Worm (Caenorhabditis elegans) whole organism, L1 larva: ENCODE data around the gene F17E9.4.

Experiments
- C04F5.9 ChIP-seq: sonication (generic microtip); optimal IDR thresholded peaks from 2 replicates; lab custom pipeline; 2016; ENCODE audit warnings: missing genetic modification characterization, missing compliant biosample characterization
- C16A3.4 ChIP-seq: fragments of 150-350 bp; optimal IDR thresholded peaks from 2 replicates; lab custom pipeline; 2014; ENCODE audit warnings: missing biosample characterization, missing genetic modification characterization
- C34B4.2 ChIP-seq: sonication (generic microtip); optimal IDR thresholded peaks from 2 replicates; lab custom pipeline; 2017; ENCODE audit warnings: mild to moderate bottlenecking, missing genetic modification characterization, missing compliant biosample characterization
- ama-1 ChIP-seq: fragments of 150-350 bp; optimal IDR thresholded peaks from 2 replicates; lab custom pipeline; 2014
- blmp-1 ChIP-seq: fragments of 150-350 bp; optimal IDR thresholded peaks from 2 replicates; lab custom pipeline; 2014; ENCODE audit warnings: missing biosample characterization, missing genetic modification characterization
- ceh-8 ChIP-seq: fragments of 200-800 bp; sonication (Bioruptor generic); optimal IDR thresholded peaks from 2 replicates; lab custom pipeline; 2018; ENCODE audit warnings: mild to moderate bottlenecking, missing genetic modification characterization, moderate library complexity, missing compliant biosample characterization
- ceh-82 ChIP-seq, 3 experiments: fragments of 150-350 bp in 1 of 3; sonication (generic microtip) in 2 of 3; optimal IDR thresholded peaks; 2 replicates each; lab custom pipeline; 2014 to 2017; ENCODE audit warnings: missing biosample characterization in 3 of 3, missing genetic modification characterization in 3 of 3
- dpl-1 ChIP-seq, 3 experiments: fragments of 150-350 bp in 2 of 3; sonication (generic microtip) in 1 of 3; optimal IDR thresholded peaks; 2 replicates each; lab custom pipeline; 2014 to 2017; ENCODE audit warnings: missing biosample characterization in 3 of 3, missing genetic modification characterization in 3 of 3, missing genetic modification reagents in 3 of 3
- efl-1 ChIP-seq, 4 experiments: fragments of 150-350 bp; optimal IDR thresholded peaks in 3 of 4; peaks in 1 of 4; 1 replicate in 1 of 4; 2 replicates in 3 of 4; lab custom pipeline; 2014; ENCODE audit warnings: missing biosample characterization in 2 of 4, missing genetic modification characterization in 2 of 4, missing genetic modification reagents in 2 of 4
- efl-3 ChIP-seq: fragments of 200-800 bp; sonication (Bioruptor generic); optimal IDR thresholded peaks from 2 replicates; lab custom pipeline; 2018; ENCODE audit warnings: mild to moderate bottlenecking, missing genetic modification characterization, missing compliant biosample characterization
- egl-13 ChIP-seq: sonication (generic microtip); optimal IDR thresholded peaks from 2 replicates; lab custom pipeline; 2016; ENCODE audit warnings: missing genotype, missing genetic modification reagents, missing genetic modification characterization, missing compliant biosample characterization
- egl-27 ChIP-seq, 2 experiments: fragments of 150-350 bp in 1 of 2; sonication (generic microtip); optimal IDR thresholded peaks; 3 replicates each; lab custom pipeline; 2017 to 2018; ENCODE audit warnings: missing biosample characterization in 2 of 2, missing genetic modification characterization in 2 of 2, missing genetic modification reagents in 2 of 2
- elt-2 ChIP-seq: sonication (generic microtip); optimal IDR thresholded peaks from 2 replicates; lab custom pipeline; 2016; ENCODE audit warnings: missing genetic modification characterization, mild to moderate bottlenecking, inconsistent platforms, missing compliant biosample characterization, missing genetic modification reagents
- fkh-8 ChIP-seq: sonication (generic microtip); optimal IDR thresholded peaks from 2 replicates; lab custom pipeline; 2016; ENCODE audit warnings: mild to moderate bottlenecking, missing genetic modification characterization, missing compliant biosample characterization
- grh-1 ChIP-seq: fragments of 200-800 bp; sonication (Bioruptor generic); IDR thresholded peaks from 2 replicates; pipeline ENCODE4 v1.3.6; 2022; ENCODE audit warnings: missing genetic modification reagents, missing genetic modification characterization, missing compliant biosample characterization
- hlh-17 ChIP-seq: fragments of 200-800 bp; sonication (Bioruptor generic); optimal IDR thresholded peaks from 2 replicates; lab custom pipeline; 2018; ENCODE audit warnings: missing genetic modification characterization, mild to moderate bottlenecking, missing compliant biosample characterization, moderate library complexity, borderline replicate concordance
- hlh-4 ChIP-seq: sonication (generic microtip); optimal IDR thresholded peaks from 2 replicates; lab custom pipeline; 2016; ENCODE audit warnings: mild to moderate bottlenecking, missing genetic modification characterization, missing compliant biosample characterization
- isw-1 ChIP-seq: fragments of 200-800 bp; sonication (Bioruptor generic); IDR thresholded peaks from 2 replicates; pipeline ENCODE4 v1.3.6; 2022; ENCODE audit warnings: missing genetic modification characterization, missing compliant biosample characterization
- jun-1 ChIP-seq: fragments of 150-350 bp; optimal IDR thresholded peaks from 2 replicates; lab custom pipeline; 2014; ENCODE audit warnings: missing biosample characterization, missing genetic modification reagents, missing genetic modification characterization
- lin-14 ChIP-seq: fragments of 200-800 bp; sonication (Bioruptor generic); optimal IDR thresholded peaks from 2 replicates; lab custom pipeline; 2018; ENCODE audit warnings: mild to moderate bottlenecking, missing genetic modification characterization, moderate library complexity, missing compliant biosample characterization
- lin-15B ChIP-seq: fragments of 150-350 bp; sonication (generic microtip); optimal IDR thresholded peaks from 3 replicates; lab custom pipeline; 2014; ENCODE audit warnings: missing biosample characterization, missing genetic modification characterization
- lin-39 ChIP-seq: fragments of 150-350 bp; optimal IDR thresholded peaks from 2 replicates; lab custom pipeline; 2014; ENCODE audit warnings: missing biosample characterization, missing genetic modification reagents, missing genetic modification characterization
- lir-3 ChIP-seq: sonication (generic microtip); optimal IDR thresholded peaks from 2 replicates; lab custom pipeline; 2016; ENCODE audit warnings: mild to moderate bottlenecking, missing genetic modification characterization, moderate library complexity, missing compliant biosample characterization; ENCODE audit not compliant: poor library complexity
- lsy-2 ChIP-seq, 2 experiments: fragments of 150-350 bp; optimal IDR thresholded peaks; 2 replicates each; lab custom pipeline; 2014; ENCODE audit warnings: missing biosample characterization in 2 of 2, missing genetic modification characterization in 2 of 2
- mep-1 ChIP-seq: fragments of 150-350 bp; optimal IDR thresholded peaks from 2 replicates; lab custom pipeline; 2014; ENCODE audit warnings: missing biosample characterization, missing genetic modification characterization
- nhr-20 ChIP-seq: sonication (generic microtip); optimal IDR thresholded peaks from 2 replicates; lab custom pipeline; 2016; ENCODE audit warnings: mild to moderate bottlenecking, missing genetic modification characterization, missing compliant biosample characterization
- nhr-237 ChIP-seq: fragments of 150-350 bp; optimal IDR thresholded peaks from 2 replicates; lab custom pipeline; 2014; ENCODE audit warnings: missing biosample characterization, missing genetic modification characterization
- nhr-47 ChIP-seq: sonication (generic microtip); optimal IDR thresholded peaks from 2 replicates; lab custom pipeline; 2016; ENCODE audit warnings: mild to moderate bottlenecking, missing genetic modification characterization, moderate library complexity, missing compliant biosample characterization
- nhr-71 ChIP-seq: sonication (generic microtip); optimal IDR thresholded peaks from 2 replicates; lab custom pipeline; 2016; ENCODE audit warnings: mild to moderate bottlenecking, missing genetic modification characterization, moderate library complexity, missing compliant biosample characterization
- nhr-84 ChIP-seq: sonication (generic microtip); optimal IDR thresholded peaks from 2 replicates; lab custom pipeline; 2017; ENCODE audit warnings: missing biosample characterization, missing genetic modification characterization
- nhr-85 ChIP-seq: sonication (generic microtip); peaks from one replicate; lab custom pipeline; 2016; ENCODE audit warnings: missing genetic modification characterization, inconsistent platforms, missing compliant biosample characterization
- nhr-90 ChIP-seq: sonication (generic microtip); optimal IDR thresholded peaks from 2 replicates; lab custom pipeline; 2016; ENCODE audit warnings: mild to moderate bottlenecking, missing genetic modification characterization, missing compliant biosample characterization; ENCODE audit not compliant: poor library complexity
- pag-3 ChIP-seq: sonication (generic microtip); optimal IDR thresholded peaks from 2 replicates; lab custom pipeline; 2017; ENCODE audit warnings: missing genetic modification characterization, mild to moderate bottlenecking, missing compliant biosample characterization, antibody characterized with exemption, borderline replicate concordance; ENCODE audit not compliant: insufficient read depth
- snpc-4 ChIP-seq: fragments of 150-350 bp; optimal IDR thresholded peaks from 2 replicates; lab custom pipeline; 2014; ENCODE audit warnings: missing biosample characterization, missing genetic modification characterization
- unc-130 ChIP-seq: fragments of 150-350 bp; optimal IDR thresholded peaks from 2 replicates; lab custom pipeline; 2017; ENCODE audit warnings: missing biosample characterization, missing genetic modification characterization, inconsistent platforms
- zag-1 ChIP-seq: fragments of 150-350 bp; optimal IDR thresholded peaks from 2 replicates; lab custom pipeline; 2014; ENCODE audit warnings: missing biosample characterization, missing genetic modification characterization
- ztf-4 ChIP-seq: fragments of 150-350 bp; optimal IDR thresholded peaks from 2 replicates; lab custom pipeline; 2014; ENCODE audit warnings: missing biosample characterization, missing genetic modification characterization

The F17E9.4 gene

ce11 chrIV:8325667-8326066 is 22.5 kb upstream of the F17E9.4 start, which contains the start of gene F35H10.3:
F35H10.3 (plus strand) TSS chrIV:8325967.
- TF ChIP-seq elt-2 (tag; lab: Kevin White, UChicago) (no peak), egl-13 (tag; lab: Kevin White, UChicago) (no peak), lin-14 (no peak), lin-15B (tag; lab: Kevin White, UChicago) (no peak), jun-1 (tag; lab: Kevin White, UChicago) (no peak), C34B4.2 (no peak), isw-1 (GFP tag; lab: Robert Waterston, UW) (no peak), efl-1 (optimal IDR thresholded peaks at IDR 0.05; lab: Kevin White, UChicago) (no peak), efl-1 (GFP tag; optimal IDR thresholded peaks at IDR 0.05 in 1 of 2; lab: Kevin White, UChicago) (no peak), ceh-82 (tag; optimal IDR thresholded peaks at IDR 0.05; lab: Kevin White, UChicago) (no peak), C16A3.4 (tag; lab: Kevin White, UChicago) (no peak), unc-130 (tag; lab: Kevin White, UChicago) (no peak), snpc-4 (tag; lab: Kevin White, UChicago) (no peak), C04F5.9 (no peak)

- TF ChIP-seq pag-3 (tag; lab: Kevin White, UChicago) (no peak), dpl-1 (GFP tag; optimal IDR thresholded peaks at IDR 0.05; lab: Kevin White, UChicago) (no peak), lsy-2 (tag; optimal IDR thresholded peaks at IDR 0.05; lab: Kevin White, UChicago) (no peak), nhr-85 (no peak), nhr-237 (tag; lab: Kevin White, UChicago) (no peak), efl-3 (GFP tag; lab: Kevin White, UChicago) (no peak), ama-1 (lab: Kevin White, UChicago) (no peak)
These were observed 19.3 kb upstream of the F17E9.4 start, which contains the start of gene F35H10.2 for ce11 chrIV:8328913-8329312. F35H10.2 (plus strand) TSS chrIV:8329213.

DNA sequence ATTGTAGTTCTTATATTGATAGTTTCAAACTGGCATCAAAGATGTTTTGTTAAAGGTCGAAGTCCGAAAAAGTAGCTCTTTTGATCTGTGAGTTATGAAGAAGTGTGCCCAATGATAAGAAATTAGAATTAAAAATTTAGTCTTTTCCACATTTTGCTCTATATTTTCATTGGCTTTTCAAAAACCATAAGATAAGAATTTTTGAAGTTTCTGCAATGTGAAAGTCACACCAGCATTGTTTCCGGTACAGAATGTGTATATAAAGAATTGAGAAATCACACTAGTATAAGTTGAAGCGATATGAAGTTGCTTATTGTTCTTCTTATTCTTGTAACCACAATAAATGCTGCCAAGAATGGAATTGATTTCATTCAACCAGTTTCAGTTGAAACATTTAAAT is 15.6 kb upstream of the F17E9.4 start, which contains the start of gene lys-10:
Gene lys-10 (plus strand): TSS at position 301 of the 400 bp plus-strand sequence.
- no peak for TF ChIP-seq lin-14
- no peak for TF ChIP-seq pag-3 (tag; lab: Kevin White, UChicago)
- no peak for TF ChIP-seq mep-1 (tag; lab: Kevin White, UChicago)
- no peak for TF ChIP-seq nhr-71 (tag; lab: Kevin White, UChicago)
- no peak for TF ChIP-seq fkh-8
- TF ChIP-seq lir-3 (tag; lab: Kevin White, UChicago): no peak
- TF ChIP-seq hlh-17 (GFP tag; lab: Kevin White, UChicago): no peak
- TF ChIP-seq nhr-237 (tag; lab: Kevin White, UChicago): no peak
- TF ChIP-seq nhr-20 (tag; lab: Kevin White, UChicago): no peak
- TF ChIP-seq jun-1 (tag; lab: Kevin White, UChicago): no peak
- no peak for TF ChIP-seq nhr-84 (tag; lab: Kevin White, UChicago)
- TF ChIP-seq unc-130 (tag; lab: Kevin White, UChicago): no peak

DNA sequence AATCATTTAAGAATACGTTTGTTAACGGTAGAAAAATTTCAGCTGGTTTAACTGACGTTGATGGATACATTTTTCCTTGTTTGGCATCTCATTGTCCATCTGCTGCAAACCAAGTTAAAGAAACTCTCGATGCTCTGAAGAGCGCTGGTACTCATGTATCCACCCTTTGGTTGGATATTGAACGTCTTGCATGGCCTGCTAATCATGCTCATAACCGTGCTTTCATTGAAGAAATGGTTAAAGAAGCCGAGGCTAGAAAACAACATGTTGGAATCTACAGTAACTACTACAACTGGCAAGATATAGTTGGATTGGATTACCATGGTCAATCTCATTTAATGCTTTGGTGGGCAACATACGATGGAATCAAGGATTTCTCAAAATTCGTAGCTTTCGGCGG is 15.1 kb upstream of the F17E9.4 start:
- no peak for TF ChIP-seq nhr-90
- no peak for TF ChIP-seq efl-1 (optimal IDR thresholded peaks at IDR 0.05; lab: Kevin White, UChicago)
- peak in 1 of 2 experiments; percentile 6 for TF ChIP-seq efl-1 (GFP tag; optimal IDR thresholded peaks at IDR 0.05 in 1 of 2; lab: Kevin White, UChicago)
- TF ChIP-seq ceh-8 (GFP tag; lab: Kevin White, UChicago): no peak

- TF ChIP-seq ztf-4 (tag; lab: Kevin White, UChicago): no peak
- TF ChIP-seq lin-14: no peak
- TF ChIP-seq isw-1 (GFP tag; lab: Robert Waterston, UW): no peak
- no peak for TF ChIP-seq grh-1 (GFP tag; lab: Robert Waterston, UW)
- no peak for TF ChIP-seq lin-39 (tag; lab: Kevin White, UChicago)
- TF ChIP-seq hlh-4: no peak
- no peak for TF ChIP-seq egl-27 (tag; optimal IDR thresholded peaks at IDR 0.05; lab: Kevin White, UChicago)
- no peak for TF ChIP-seq fkh-8
- no peak for TF ChIP-seq jun-1 (tag; lab: Kevin White, UChicago)
- TF ChIP-seq elt-2 (tag; lab: Kevin White, UChicago): no peak
- TF ChIP-seq blmp-1 (tag; lab: Kevin White, UChicago): no peak
- no peak for TF ChIP-seq nhr-47 (tag; lab: Kevin White, UChicago)
- TF ChIP-seq zag-1: no peak
- no peak for TF ChIP-seq pag-3 (tag; lab: Kevin White, UChicago)
- TF ChIP-seq, all 84 proteins: peak for 0
These were observed 14.6 kb upstream of the F17E9.4 start for ce11 chrIV:8333554-8333953.
